Fruit fly (Drosophila melanogaster) whole organism, embryonic: ENCODE results near the gene PIG-S.

ENCODE experiments used
- ATbp ChIP-seq: fragments of 200-800 bp; sonication (Bioruptor generic); optimal IDR thresholded peaks from 2 replicates; lab custom pipeline; 2017; ENCODE audit warnings: missing biosample characterization, mild to moderate bottlenecking, missing genetic modification characterization, missing genetic modification reagents
- Bdp1 ChIP-seq: fragments of 200-800 bp; sonication (Bioruptor generic); optimal IDR thresholded peaks from 3 replicates; lab custom pipeline; 2016; ENCODE audit warnings: missing biosample characterization, missing genetic modification characterization
- CG10267 ChIP-seq: fragments of 200-800 bp; sonication (Bioruptor generic); optimal IDR thresholded peaks from 2 replicates; lab custom pipeline; 2018; ENCODE audit warnings: missing biosample characterization, mild to moderate bottlenecking, missing genetic modification characterization, moderate library complexity
- CG10274 ChIP-seq: fragments of 200-800 bp; sonication (Bioruptor generic); optimal IDR thresholded peaks from 3 replicates; lab custom pipeline; 2017; ENCODE audit warnings: missing biosample characterization, mild to moderate bottlenecking, missing genetic modification characterization
- CG10979 ChIP-seq: fragments of 200-800 bp; sonication (Bioruptor generic); optimal IDR thresholded peaks from 2 replicates; lab custom pipeline; 2018; ENCODE audit warnings: missing biosample characterization, mild to moderate bottlenecking, missing genetic modification characterization, moderate library complexity
- CG11093 ChIP-seq: fragments of 200-800 bp; sonication (Bioruptor generic); IDR thresholded peaks from 3 replicates; pipeline ENCODE4 v1.3.6; 2022; ENCODE audit warnings: missing biosample characterization, missing genetic modification characterization
- CG11456 ChIP-seq: fragments of 200-800 bp; sonication (Bioruptor generic); IDR thresholded peaks from 3 replicates; pipeline ENCODE4 v1.3.6; 2022; ENCODE audit warnings: missing biosample characterization, missing genetic modification characterization
- CG12219 ChIP-seq: fragments of 200-800 bp; sonication (Bioruptor generic); optimal IDR thresholded peaks from 3 replicates; lab custom pipeline; 2018; ENCODE audit warnings: missing biosample characterization, mild to moderate bottlenecking, missing genetic modification characterization
- CG12391 ChIP-seq: fragments of 200-800 bp; sonication (Bioruptor generic); optimal IDR thresholded peaks from 3 replicates; lab custom pipeline; 2018; ENCODE audit warnings: missing biosample characterization, mild to moderate bottlenecking, missing genetic modification characterization, moderate library complexity
- CG15601 ChIP-seq: fragments of 200-800 bp; sonication (Bioruptor generic); optimal IDR thresholded peaks from 3 replicates; lab custom pipeline; 2019; ENCODE audit warnings: missing biosample characterization, mild to moderate bottlenecking, missing genetic modification characterization, moderate library complexity
- CG1603 ChIP-seq: fragments of 200-800 bp; sonication (Bioruptor generic); optimal IDR thresholded peaks from 2 replicates; lab custom pipeline; 2019; ENCODE audit warnings: missing biosample characterization, mild to moderate bottlenecking, missing genetic modification characterization, moderate library complexity
- CG16863 ChIP-seq: fragments of 200-800 bp; sonication (Bioruptor generic); optimal IDR thresholded peaks from 3 replicates; lab custom pipeline; 2016; ENCODE audit warnings: missing biosample characterization, missing genetic modification characterization
- CG17186 ChIP-seq: fragments of 200-800 bp; sonication (Bioruptor generic); optimal IDR thresholded peaks from 3 replicates; lab custom pipeline; 2017; ENCODE audit warnings: missing biosample characterization, missing genetic modification reagents, missing genetic modification characterization
- CG2875 ChIP-seq: fragments of 200-800 bp; sonication (Bioruptor generic); optimal IDR thresholded peaks from 2 replicates; lab custom pipeline; 2017; ENCODE audit warnings: missing biosample characterization, mild to moderate bottlenecking, missing genetic modification characterization, missing genetic modification reagents
- CG31224 ChIP-seq: fragments of 200-800 bp; sonication (Bioruptor generic); IDR thresholded peaks from 2 replicates; pipeline ENCODE4 v1.3.6; 2022; ENCODE audit warnings: missing biosample characterization, missing genetic modification characterization
- CG34224 ChIP-seq: fragments of 200-800 bp; sonication (Bioruptor generic); IDR thresholded peaks from 3 replicates; pipeline ENCODE4 v1.3.6; 2022; ENCODE audit warnings: missing biosample characterization, missing genetic modification characterization; ENCODE audit not compliant: partially characterized antibody
- CG3838 ChIP-seq: fragments of 200-800 bp; sonication (Bioruptor generic); optimal IDR thresholded peaks from 3 replicates; lab custom pipeline; 2016; ENCODE audit warnings: missing biosample characterization, missing genetic modification characterization
- CG3847 ChIP-seq: fragments of 200-800 bp; sonication (Bioruptor generic); IDR thresholded peaks from 2 replicates; pipeline ENCODE4 v1.3.6; 2022; ENCODE audit warnings: missing biosample characterization, missing genetic modification characterization
- CG4820 ChIP-seq: fragments of 200-800 bp; sonication (Bioruptor generic); optimal IDR thresholded peaks from 3 replicates; lab custom pipeline; 2016; ENCODE audit warnings: missing biosample characterization, missing genetic modification characterization
- CG4854 ChIP-seq: fragments of 200-800 bp; sonication (Bioruptor generic); optimal IDR thresholded peaks from 2 replicates; lab custom pipeline; 2016; ENCODE audit warnings: missing biosample characterization, missing genetic modification characterization, inconsistent platforms
- CG6765 ChIP-seq: fragments of 200-800 bp; sonication (Bioruptor generic); optimal IDR thresholded peaks from 3 replicates; lab custom pipeline; 2017; ENCODE audit warnings: missing biosample characterization, mild to moderate bottlenecking, missing genetic modification characterization
- CG8290 ChIP-seq, 3 experiments: fragments of 200-800 bp; sonication (Bioruptor generic); optimal IDR thresholded peaks; 2 replicates each; lab custom pipeline; 2016 to 2019; ENCODE audit warnings: missing biosample characterization in 3 of 3, missing genetic modification characterization in 3 of 3, mild to moderate bottlenecking in 2 of 3, moderate library complexity in 1 of 3
- CG8944 ChIP-seq: fragments of 200-800 bp; sonication (Bioruptor generic); optimal IDR thresholded peaks from 3 replicates; lab custom pipeline; 2016; ENCODE audit warnings: missing biosample characterization, missing genetic modification characterization
- MBD-R2 ChIP-seq: fragments of 200-800 bp; sonication (Bioruptor generic); IDR thresholded peaks from 2 replicates; pipeline ENCODE4 v1.3.6; 2022; ENCODE audit warnings: missing biosample characterization, missing genetic modification characterization
- Med ChIP-seq: fragments of 200-800 bp; sonication (Bioruptor generic); peaks from one replicate; lab custom pipeline; 2016; ENCODE audit warnings: missing biosample characterization, missing genetic modification characterization, mild to moderate bottlenecking, inconsistent platforms, moderate library complexity
- Nf-YC ChIP-seq: fragments of 200-800 bp; optimal IDR thresholded peaks from 3 replicates; lab custom pipeline; 2019; ENCODE audit warnings: missing biosample characterization, mild to moderate bottlenecking, missing genetic modification characterization, moderate library complexity
- Pdp1 ChIP-seq, 2 experiments: fragments of 200-800 bp; sonication (Bioruptor generic); optimal IDR thresholded peaks; 3 replicates each; lab custom pipeline; 2016; ENCODE audit warnings: missing biosample characterization in 2 of 2, missing genetic modification characterization in 2 of 2, mild to moderate bottlenecking in 1 of 2, moderate library complexity in 1 of 2
- Xrp1 ChIP-seq: fragments of 200-800 bp; sonication (Bioruptor generic); IDR thresholded peaks from 2 replicates; pipeline ENCODE4 v1.3.6; 2022; ENCODE audit warnings: missing biosample characterization, missing genetic modification characterization
- crp ChIP-seq, 2 experiments: fragments of 200-800 bp; sonication (Bioruptor generic); optimal IDR thresholded peaks; 2 replicates in 1 of 2; 3 replicates in 1 of 2; lab custom pipeline; 2017; ENCODE audit warnings: missing biosample characterization in 2 of 2, missing genetic modification characterization in 2 of 2, mild to moderate bottlenecking in 1 of 2, moderate library complexity in 1 of 2
- dysf ChIP-seq: fragments of 200-800 bp; sonication (Bioruptor generic); IDR thresholded peaks from 3 replicates; pipeline ENCODE4 v1.3.6; 2022; ENCODE audit warnings: missing biosample characterization, missing genetic modification characterization
- en ChIP-seq: fragments of 200-800 bp; sonication (Bioruptor generic); optimal IDR thresholded peaks from 2 replicates; lab custom pipeline; 2016; ENCODE audit warnings: missing biosample characterization, missing genetic modification characterization
- ewg ChIP-seq: fragments of 200-800 bp; sonication (Bioruptor generic); optimal IDR thresholded peaks from 3 replicates; lab custom pipeline; 2017; ENCODE audit warnings: mild to moderate bottlenecking, missing biosample characterization, missing genetic modification reagents, missing genetic modification characterization
- ftz-f1 ChIP-seq: fragments of 200-800 bp; sonication (Bioruptor generic); optimal IDR thresholded peaks from 2 replicates; lab custom pipeline; 2016; ENCODE audit warnings: missing biosample characterization, missing genetic modification characterization
- gcm2 ChIP-seq: fragments of 200-800 bp; sonication (Bioruptor generic); optimal IDR thresholded peaks from 2 replicates; lab custom pipeline; 2016; ENCODE audit warnings: missing biosample characterization, missing genetic modification characterization
- gsb ChIP-seq: fragments of 200-800 bp; sonication (Bioruptor generic); IDR thresholded peaks from 2 replicates; pipeline ENCODE4 v1.3.6; 2022; ENCODE audit warnings: missing biosample characterization, missing genetic modification characterization
- her ChIP-seq: fragments of 200-800 bp; sonication (Bioruptor generic); optimal IDR thresholded peaks from 2 replicates; lab custom pipeline; 2016; ENCODE audit warnings: missing biosample characterization, missing genetic modification characterization
- hth ChIP-seq: fragments of >200 bp; optimal IDR thresholded peaks from 2 replicates; lab custom pipeline; 2017; ENCODE audit warnings: inconsistent platforms
- jigr1 ChIP-seq: fragments of 200-800 bp; sonication (Bioruptor generic); IDR thresholded peaks from 3 replicates; pipeline ENCODE4 v1.3.6; 2022; ENCODE audit warnings: missing biosample characterization, missing genetic modification characterization
- lab ChIP-seq: fragments of 200-800 bp; sonication (Bioruptor generic); optimal IDR thresholded peaks from 3 replicates; lab custom pipeline; 2017; ENCODE audit warnings: missing biosample characterization, missing genetic modification characterization, mild to moderate bottlenecking, moderate library complexity, missing genetic modification reagents
- luna ChIP-seq: fragments of 200-800 bp; sonication (Bioruptor generic); optimal IDR thresholded peaks from 2 replicates; lab custom pipeline; 2016; ENCODE audit warnings: missing biosample characterization, missing genetic modification characterization
- nmo ChIP-seq: fragments of 200-800 bp; sonication (Bioruptor generic); optimal IDR thresholded peaks from 2 replicates; lab custom pipeline; 2018; ENCODE audit warnings: missing biosample characterization, mild to moderate bottlenecking, missing genetic modification characterization, moderate library complexity
- prd ChIP-seq, 3 experiments: fragments of >200 bp in 2 of 3; fragments of 200-800 bp in 1 of 3; sonication (Bioruptor generic) in 1 of 3; optimal IDR thresholded peaks in 2 of 3; IDR thresholded peaks in 1 of 3; 2 replicates in 2 of 3; 3 replicates in 1 of 3; pipeline versions ENCODE4 v1.3.6 to Lab custom; 2017 to 2022; ENCODE audit warnings: missing biosample characterization in 1 of 3, missing genetic modification characterization in 1 of 3
- pzg ChIP-seq: fragments of 200-800 bp; sonication (Bioruptor generic); optimal IDR thresholded peaks from 3 replicates; lab custom pipeline; 2018; ENCODE audit warnings: missing biosample characterization, mild to moderate bottlenecking, missing genetic modification characterization, moderate library complexity
- ro ChIP-seq: fragments of 200-800 bp; sonication (Bioruptor generic); IDR thresholded peaks from 2 replicates; pipeline ENCODE4 v1.3.6; 2022; ENCODE audit warnings: missing biosample characterization, missing genetic modification characterization
- run ChIP-seq: fragments of 200-800 bp; sonication (Bioruptor generic); optimal IDR thresholded peaks from 3 replicates; lab custom pipeline; 2018; ENCODE audit warnings: missing biosample characterization, mild to moderate bottlenecking, missing genetic modification characterization
- sisA ChIP-seq: fragments of 200-800 bp; sonication (Bioruptor generic); IDR thresholded peaks from 2 replicates; pipeline ENCODE4 v1.3.6; 2022; ENCODE audit warnings: missing biosample characterization, missing genetic modification characterization
- stwl ChIP-seq: fragments of 200-800 bp; sonication (Bioruptor generic); optimal IDR thresholded peaks from 3 replicates; lab custom pipeline; 2018; ENCODE audit warnings: missing biosample characterization, mild to moderate bottlenecking, missing genetic modification characterization, moderate library complexity
- sug ChIP-seq: fragments of 200-800 bp; optimal IDR thresholded peaks from 2 replicates; lab custom pipeline; 2019; ENCODE audit warnings: missing biosample characterization, mild to moderate bottlenecking, missing genetic modification characterization, moderate library complexity
- tin ChIP-seq: fragments of 200-800 bp; sonication (Bioruptor generic); optimal IDR thresholded peaks from 3 replicates; lab custom pipeline; 2016; ENCODE audit warnings: missing biosample characterization, missing genetic modification characterization

Gene PIG-S

DNA sequence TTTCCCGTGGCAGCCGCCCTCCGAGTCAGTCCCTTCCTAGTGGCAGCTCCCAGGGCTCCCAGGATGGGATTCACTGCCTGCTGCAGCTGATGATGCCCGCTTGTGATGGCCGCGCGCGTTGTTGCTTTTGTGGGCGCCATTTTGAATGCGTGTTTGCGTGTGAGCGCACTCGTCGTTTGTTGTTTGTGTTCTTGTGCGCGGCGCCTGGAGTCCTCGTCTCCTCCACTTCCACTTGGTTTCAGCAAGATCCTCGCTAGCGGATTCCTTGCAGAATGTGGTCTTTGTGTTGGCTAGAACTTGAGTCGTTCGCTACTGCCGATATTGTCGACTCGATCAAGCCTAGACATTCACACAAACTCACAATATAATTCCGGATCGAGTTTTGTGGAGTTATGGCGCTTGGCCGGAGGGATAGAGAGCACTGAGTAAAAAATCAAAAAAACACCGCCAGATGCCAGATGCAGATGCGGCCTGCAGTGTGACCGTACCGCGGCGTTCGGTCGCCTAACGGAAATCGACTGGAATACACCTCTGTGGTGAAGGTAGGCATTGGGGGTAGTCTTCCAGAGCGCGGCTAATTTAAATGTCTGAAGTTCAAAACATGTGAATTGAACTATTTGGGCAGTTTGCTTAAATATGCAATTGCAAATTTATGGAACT lies 47.1 kb downstream of the PIG-S start, which contains the start of gene CycB3 (continued):
- TF ChIP-seq ro (GFP tag; lab: Robert Waterston, UW) (no peak), Pdp1 (GFP tag; optimal IDR thresholded peaks at IDR 0.05; lab: Kevin White, UChicago) (no peak), Nf-YC (tag; lab: Kevin White, UChicago) (no peak), ewg (GFP tag; lab: Kevin White, UChicago) (peak; percentile 22), CG12219 (GFP tag; lab: Kevin White, UChicago) (peak; percentile 26), CG6765 (peak; percentile 9), CG10979 (tag; lab: Kevin White, UChicago) (peak; percentile 41), CG8944 (GFP tag; lab: Kevin White, UChicago) (no peak), ATbp (no peak), sisA (GFP tag; lab: Robert Waterston, UW) (no peak), hth (lab: Kevin White, UChicago) (no peak), her (GFP tag; lab: Kevin White, UChicago) (peak; percentile 48), tin (GFP tag; lab: Kevin White, UChicago) (peak; percentile 20), CG4820 (GFP tag; lab: Kevin White, UChicago) (no peak), stwl (tag; lab: Kevin White, UChicago) (peak; percentile 65), CG17186 (peak; percentile 89), CG10267 (tag; lab: Kevin White, UChicago) (peak; percentile 47), crp (GFP tag; optimal IDR thresholded peaks at IDR 0.05; lab: Kevin White, UChicago) (peak in 1 of 2 experiments; percentile 64), CG15601 (tag; lab: Kevin White, UChicago) (peak; percentile 4), CG3838 (GFP tag; lab: Kevin White, UChicago) (no peak), CG2875 (GFP tag; lab: Kevin White, UChicago) (no peak), CG11093 (no peak), CG11456 (GFP tag; lab: Robert Waterston, UW) (no peak), gcm2 (GFP tag; lab: Kevin White, UChicago) (no peak), CG34224 (GFP tag; lab: Robert Waterston, UW) (no peak), dysf (GFP tag; lab: Robert Waterston, UW) (no peak), pzg (peak; percentile 94), CG3847 (GFP tag; lab: Robert Waterston, UW) (peak; percentile 42), lab (no peak), CG12391 (tag; lab: Kevin White, UChicago) (peak; percentile 31), nmo (GFP tag; lab: Kevin White, UChicago) (peak; percentile 50), CG8290 (GFP tag; optimal IDR thresholded peaks at IDR 0.05; lab: Kevin White, UChicago) (no peak), CG8290 (tag; optimal IDR thresholded peaks at IDR 0.05; lab: Kevin White, UChicago) (no peak), Med (peak; percentile 88), gsb (GFP tag; lab: Robert Waterston, UW) (no peak), sug (no peak), prd (optimal IDR thresholded peaks at IDR 0.05; lab: Kevin White, UChicago) (no peak), prd (GFP tag; IDR thresholded peaks at IDR 0.05; lab: Robert Waterston, UW) (0 out of 3 replicates have a peak, but pooled peaks have one; percentile 13), en (no peak), luna (GFP tag; lab: Kevin White, UChicago) (no peak), CG31224 (GFP tag; lab: Robert Waterston, UW) (no peak), MBD-R2 (GFP tag; lab: Robert Waterston, UW) (peak; percentile 68), CG1603 (tag; lab: Kevin White, UChicago) (peak; percentile 91), ftz-f1 (GFP tag; lab: Kevin White, UChicago) (no peak), run (tag; lab: Kevin White, UChicago) (no peak), CG16863 (GFP tag; lab: Kevin White, UChicago) (no peak), Xrp1 (GFP tag; lab: Robert Waterston, UW) (no peak), CG10274 (GFP tag; lab: Kevin White, UChicago) (no peak), Bdp1 (GFP tag; lab: Kevin White, UChicago) (peak; percentile 31), CG4854 (peak; percentile 7), jigr1 (GFP tag; lab: Robert Waterston, UW) (no peak)
